Worm (Caenorhabditis elegans) whole organism, young adult: ENCODE results near the gene F27E5.5.

Experiments
- C17E4.6 ChIP-seq: fragments of 200-800 bp; sonication (Bioruptor generic); IDR thresholded peaks from 2 replicates; pipeline ENCODE4 v1.3.6; 2022; ENCODE audit warnings: missing genetic modification reagents, missing genetic modification characterization, missing compliant biosample characterization
- ccch-3 ChIP-seq: fragments of 200-800 bp; sonication (Bioruptor generic); optimal IDR thresholded peaks from 2 replicates; lab custom pipeline; 2018; ENCODE audit warnings: mild to moderate bottlenecking, missing genetic modification characterization, missing compliant biosample characterization
- dox-1 ChIP-seq: fragments of 200-800 bp; sonication (Bioruptor generic); IDR thresholded peaks from 2 replicates; pipeline ENCODE4 v1.3.6; 2022; ENCODE audit warnings: missing genetic modification reagents, missing genetic modification characterization, missing compliant biosample characterization
- egl-18 ChIP-seq: fragments of 200-800 bp; sonication (Bioruptor generic); IDR thresholded peaks from 2 replicates; pipeline ENCODE4 v1.3.6; 2022; ENCODE audit warnings: missing genetic modification reagents, missing genetic modification characterization, missing compliant biosample characterization
- egrh-3 ChIP-seq: fragments of 200-800 bp; sonication (Bioruptor generic); IDR thresholded peaks from 2 replicates; pipeline ENCODE4 v1.3.6; 2022; ENCODE audit warnings: missing genetic modification reagents, missing genetic modification characterization, missing compliant biosample characterization
- him-1 ChIP-seq: sonication (generic microtip); optimal IDR thresholded peaks from 2 replicates; lab custom pipeline; 2016; ENCODE audit warnings: missing genotype, missing genetic modification reagents, missing genetic modification characterization, missing compliant biosample characterization
- hmg-1.2 ChIP-seq: fragments of 200-800 bp; sonication (Bioruptor generic); IDR thresholded peaks from 2 replicates; pipeline ENCODE4 v1.3.6; 2022; ENCODE audit warnings: missing genetic modification reagents, missing genetic modification characterization, missing compliant biosample characterization
- lin-35 ChIP-seq, 3 experiments: fragments of 150-350 bp in 2 of 3; sonication (generic microtip) in 1 of 3; optimal IDR thresholded peaks; 2 replicates each; lab custom pipeline; 2014 to 2018; ENCODE audit warnings: missing biosample characterization in 3 of 3, missing genetic modification characterization in 3 of 3, missing genetic modification reagents in 3 of 3
- nhr-179 ChIP-seq: sonication (generic microtip); optimal IDR thresholded peaks from 2 replicates; lab custom pipeline; 2016; ENCODE audit warnings: mild to moderate bottlenecking, missing genetic modification characterization, missing compliant biosample characterization
- tbp1 ChIP-seq: fragments of 200-800 bp; sonication (Bioruptor generic); optimal IDR thresholded peaks from 2 replicates; lab custom pipeline; 2018; ENCODE audit warnings: mild to moderate bottlenecking, missing genetic modification characterization, missing compliant biosample characterization
- zim-3 ChIP-seq: sonication (generic microtip); optimal IDR thresholded peaks from 2 replicates; lab custom pipeline; 2017; ENCODE audit warnings: mild to moderate bottlenecking, missing genetic modification characterization, moderate library complexity, missing compliant biosample characterization
- ztf-25 ChIP-seq: fragments of 200-800 bp; sonication (Bioruptor generic); IDR thresholded peaks from 2 replicates; pipeline ENCODE4 v1.3.6; 2022; ENCODE audit warnings: missing genetic modification reagents, missing genetic modification characterization, missing compliant biosample characterization
- ztf-28 ChIP-seq: fragments of 200-800 bp; sonication (Bioruptor generic); IDR thresholded peaks from 2 replicates; pipeline ENCODE4 v1.3.6; 2022; ENCODE audit warnings: missing genetic modification reagents, missing genetic modification characterization, missing compliant biosample characterization

DNA sequence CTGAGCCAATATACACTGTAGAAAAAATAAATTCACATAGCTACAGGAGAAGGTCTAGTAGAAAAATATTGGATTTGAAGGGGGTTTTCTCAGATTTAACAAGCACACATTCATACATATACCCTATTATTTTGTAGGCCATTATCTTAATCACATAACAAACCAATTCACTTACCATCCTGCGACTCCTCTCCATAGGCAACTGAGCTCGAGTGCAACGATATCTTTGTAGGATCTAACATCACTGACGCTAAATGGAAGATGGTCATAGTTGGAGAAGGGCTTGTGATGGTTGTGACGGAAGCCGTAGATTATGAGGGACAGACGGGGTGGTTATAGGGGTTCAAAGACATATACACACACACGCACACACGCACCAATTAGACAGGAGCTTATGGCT, 32.5 kb upstream of the F27E5.5 start:
- TF ChIP-seq hmg-1.2 (GFP tag; lab: Robert Waterston, UW) (no peak), him-1 (tag; lab: Kevin White, UChicago) (no peak), C17E4.6 (GFP tag; lab: Robert Waterston, UW) (no peak), nhr-179 (tag; lab: Kevin White, UChicago) (no peak), zim-3 (tag; lab: Kevin White, UChicago) (no peak), dox-1 (GFP tag; lab: Robert Waterston, UW) (no peak), ztf-25 (GFP tag; lab: Robert Waterston, UW) (no peak), ccch-3 (GFP tag; lab: Kevin White, UChicago) (no peak), egl-18 (GFP tag; lab: Robert Waterston, UW) (no peak), lin-35 (GFP tag; optimal IDR thresholded peaks at IDR 0.05; lab: Kevin White, UChicago) (no peak), tbp1 (no peak), ztf-28 (GFP tag; lab: Robert Waterston, UW) (no peak), egrh-3 (GFP tag; lab: Robert Waterston, UW) (no peak)
